Worm (Caenorhabditis elegans) whole organism, L4 larva: ENCODE results near the gene R07E4.3.
A peak's percentile ranks its signal among the peaks of the same experiment; 100 is the strongest.

Experiments used
- F26F4.8 ChIP-seq: fragments of 200-800 bp; sonication (Bioruptor generic); conservative IDR thresholded peaks from 2 replicates; pipeline ENCODE4 v1.3.6; 2022; ENCODE audit warnings: missing genetic modification characterization, missing compliant biosample characterization
- F37D6.2 ChIP-seq: sonication (generic microtip); optimal IDR thresholded peaks from 2 replicates; lab custom pipeline; 2016; ENCODE audit warnings: mild to moderate bottlenecking, missing genetic modification characterization, missing compliant biosample characterization
- F44E2.7 ChIP-seq: fragments of 200-800 bp; sonication (Bioruptor generic); IDR thresholded peaks from 2 replicates; pipeline ENCODE4 v2.1.2; 2022; ENCODE audit warnings: missing genetic modification characterization, missing compliant biosample characterization
- R02D3.7 ChIP-seq: fragments of 150-350 bp; sonication (generic microtip); optimal IDR thresholded peaks from 3 replicates; lab custom pipeline; 2014; ENCODE audit warnings: missing biosample characterization, missing genetic modification characterization
- T20F7.1 ChIP-seq: fragments of 200-800 bp; sonication (Bioruptor generic); optimal IDR thresholded peaks from 2 replicates; lab custom pipeline; 2018; ENCODE audit warnings: mild to moderate bottlenecking, missing genetic modification characterization, missing compliant biosample characterization
- T26A8.4 ChIP-seq: fragments of 200-800 bp; sonication (Bioruptor generic); IDR thresholded peaks from 2 replicates; pipeline ENCODE4 v1.3.6; 2022; ENCODE audit warnings: missing genetic modification characterization, missing compliant biosample characterization
- ama-1 ChIP-seq: fragments of 150-350 bp; optimal IDR thresholded peaks from 2 replicates; lab custom pipeline; 2014; ENCODE audit warnings: inconsistent platforms, mixed read lengths
- arid-1 ChIP-seq: fragments of 200-800 bp; sonication (Bioruptor generic); conservative IDR thresholded peaks from 2 replicates; pipeline ENCODE4 v1.3.6; 2022; ENCODE audit warnings: missing genetic modification reagents, missing genetic modification characterization, missing compliant biosample characterization
- ceh-20 ChIP-seq: fragments of 200-800 bp; sonication (Bioruptor generic); IDR thresholded peaks from 2 replicates; pipeline ENCODE4 v1.3.6; 2022; ENCODE audit warnings: missing genetic modification reagents, missing genetic modification characterization, missing compliant biosample characterization
- ceh-32 ChIP-seq: sonication (generic microtip); optimal IDR thresholded peaks from 2 replicates; lab custom pipeline; 2016; ENCODE audit warnings: mild to moderate bottlenecking, missing genetic modification characterization, missing compliant biosample characterization; ENCODE audit not compliant: poor library complexity
- ceh-62 ChIP-seq: sonication (generic microtip); optimal IDR thresholded peaks from 2 replicates; lab custom pipeline; 2017; ENCODE audit warnings: missing biosample characterization, missing genetic modification characterization
- ctbp-1 ChIP-seq: fragments of 200-800 bp; sonication (Bioruptor generic); IDR thresholded peaks from 2 replicates; pipeline ENCODE4 v1.3.6; 2022; ENCODE audit warnings: missing genetic modification reagents, missing genetic modification characterization, missing compliant biosample characterization
- daf-12 ChIP-seq: fragments of 150-350 bp; optimal IDR thresholded peaks from 2 replicates; lab custom pipeline; 2014; ENCODE audit warnings: missing biosample characterization, missing genetic modification reagents, missing genetic modification characterization
- dpl-1 ChIP-seq: fragments of 150-350 bp; optimal IDR thresholded peaks from 2 replicates; lab custom pipeline; 2014; ENCODE audit warnings: missing biosample characterization, missing genetic modification reagents, missing genetic modification characterization
- duxl-1 ChIP-seq: sonication (generic microtip); optimal IDR thresholded peaks from 2 replicates; lab custom pipeline; 2016; ENCODE audit warnings: mild to moderate bottlenecking, missing genetic modification characterization, moderate library complexity, missing compliant biosample characterization; ENCODE audit not compliant: poor library complexity
- fkh-10 ChIP-seq: fragments of 150-350 bp; optimal IDR thresholded peaks from 2 replicates; lab custom pipeline; 2014; ENCODE audit warnings: missing biosample characterization, missing genetic modification reagents, missing genetic modification characterization
- gei-8 ChIP-seq: fragments of 200-800 bp; sonication (Bioruptor generic); optimal IDR thresholded peaks from 2 replicates; lab custom pipeline; 2018; ENCODE audit warnings: mild to moderate bottlenecking, missing genetic modification characterization, missing compliant biosample characterization
- hif-1 ChIP-seq, 2 experiments: sonication (generic microtip); optimal IDR thresholded peaks; 2 replicates each; lab custom pipeline; 2016 to 2017; ENCODE audit warnings: missing compliant biosample characterization in 2 of 2, missing genetic modification characterization in 2 of 2, missing genetic modification reagents in 2 of 2, missing genotype in 2 of 2, mild to moderate bottlenecking in 1 of 2
- jun-1 ChIP-seq: fragments of 150-350 bp; optimal IDR thresholded peaks from 2 replicates; lab custom pipeline; 2014; ENCODE audit warnings: missing biosample characterization, missing genetic modification reagents, missing genetic modification characterization
- lin-29 ChIP-seq: fragments of 200-800 bp; sonication (Bioruptor generic); IDR thresholded peaks from 2 replicates; pipeline ENCODE4 v1.3.6; 2022; ENCODE audit warnings: missing genetic modification reagents, missing genetic modification characterization, missing compliant biosample characterization
- lir-3 ChIP-seq: sonication (generic microtip); optimal IDR thresholded peaks from 2 replicates; lab custom pipeline; 2016; ENCODE audit warnings: mild to moderate bottlenecking, missing genetic modification characterization, missing compliant biosample characterization
- lsy-2 ChIP-seq, 2 experiments: fragments of 150-350 bp in 1 of 2; sonication (generic microtip) in 1 of 2; optimal IDR thresholded peaks; 2 replicates each; lab custom pipeline; 2014 to 2017; ENCODE audit warnings: missing biosample characterization in 2 of 2, missing genetic modification characterization in 2 of 2
- mdt-29 ChIP-seq: fragments of 200-800 bp; sonication (Bioruptor generic); IDR thresholded peaks from 2 replicates; pipeline ENCODE4 v1.3.6; 2022; ENCODE audit warnings: missing genetic modification reagents, missing genetic modification characterization, missing compliant biosample characterization
- mes-2 ChIP-seq: sonication (generic microtip); optimal IDR thresholded peaks from 2 replicates; lab custom pipeline; 2016; ENCODE audit warnings: missing genotype, mild to moderate bottlenecking, missing genetic modification characterization, missing compliant biosample characterization; ENCODE audit not compliant: poor library complexity, severe bottlenecking
- mxl-2 ChIP-seq: fragments of 200-800 bp; sonication (Bioruptor generic); conservative IDR thresholded peaks from 2 replicates; pipeline ENCODE4 v1.3.6; 2022; ENCODE audit warnings: missing genetic modification reagents, missing genetic modification characterization, missing compliant biosample characterization
- nhr-102 ChIP-seq: sonication (generic microtip); optimal IDR thresholded peaks from 2 replicates; lab custom pipeline; 2016; ENCODE audit warnings: mild to moderate bottlenecking, missing genetic modification characterization, moderate library complexity, missing compliant biosample characterization
- nhr-25 ChIP-seq: sonication (generic microtip); optimal IDR thresholded peaks from 2 replicates; lab custom pipeline; 2017; ENCODE audit warnings: missing genetic modification characterization, mild to moderate bottlenecking, missing compliant biosample characterization, antibody characterized with exemption, moderate library complexity, borderline replicate concordance; ENCODE audit not compliant: insufficient read depth
- nhr-28 ChIP-seq: fragments of 150-350 bp; optimal IDR thresholded peaks from 2 replicates; lab custom pipeline; 2014; ENCODE audit warnings: missing biosample characterization, missing genetic modification characterization
- nhr-41 ChIP-seq: fragments of 200-800 bp; sonication (Bioruptor generic); IDR thresholded peaks from 2 replicates; pipeline ENCODE4 v1.3.6; 2022; ENCODE audit warnings: missing genetic modification reagents, missing genetic modification characterization, missing compliant biosample characterization
- nhr-42 ChIP-seq: fragments of 200-800 bp; sonication (Bioruptor generic); IDR thresholded peaks from 2 replicates; pipeline ENCODE4 v1.3.6; 2022; ENCODE audit warnings: missing genetic modification characterization, missing compliant biosample characterization
- nhr-6 ChIP-seq: fragments of 150-350 bp; optimal IDR thresholded peaks from 2 replicates; lab custom pipeline; 2014; ENCODE audit warnings: missing biosample characterization, missing genetic modification characterization
- nhr-76 ChIP-seq: fragments of 150-350 bp; optimal IDR thresholded peaks from 2 replicates; lab custom pipeline; 2014; ENCODE audit warnings: missing biosample characterization, missing genetic modification characterization
- pha-4 ChIP-seq, 2 experiments: fragments of 150-350 bp in 1 of 2; fragments of 200-800 bp in 1 of 2; sonication (Bioruptor generic) in 1 of 2; IDR thresholded peaks in 1 of 2; optimal IDR thresholded peaks in 1 of 2; 2 replicates each; pipeline versions ENCODE4 v1.3.6 to Lab custom; 2014 to 2022; ENCODE audit warnings: missing genetic modification characterization in 2 of 2, missing genetic modification reagents in 2 of 2, missing biosample characterization in 1 of 2, missing compliant biosample characterization in 1 of 2
- php-3 ChIP-seq: fragments of 200-800 bp; sonication (Bioruptor generic); IDR thresholded peaks from 2 replicates; pipeline ENCODE4 v1.3.6; 2022; ENCODE audit warnings: missing genetic modification reagents, missing genetic modification characterization, missing compliant biosample characterization
- pqm-1 ChIP-seq: sonication (generic microtip); optimal IDR thresholded peaks from 2 replicates; lab custom pipeline; 2017; ENCODE audit warnings: missing biosample characterization, missing genetic modification characterization
- rbr-2 ChIP-seq: sonication (generic microtip); optimal IDR thresholded peaks from 2 replicates; lab custom pipeline; 2016; ENCODE audit warnings: missing genotype, missing genetic modification characterization, missing compliant biosample characterization
- saeg-2 ChIP-seq: fragments of 200-800 bp; sonication (Bioruptor generic); IDR thresholded peaks from 2 replicates; pipeline ENCODE4 v1.3.6; 2022; ENCODE audit warnings: missing genetic modification reagents, missing genetic modification characterization, missing compliant biosample characterization
- sdz-12 ChIP-seq: fragments of 200-800 bp; sonication (Bioruptor generic); optimal IDR thresholded peaks from 2 replicates; lab custom pipeline; 2018; ENCODE audit warnings: mild to moderate bottlenecking, missing genetic modification characterization, missing compliant biosample characterization
- snpc-4 ChIP-seq: fragments of 150-350 bp; optimal IDR thresholded peaks from 2 replicates; lab custom pipeline; 2014; ENCODE audit warnings: missing biosample characterization, missing genetic modification characterization
- spr-1 ChIP-seq: sonication (generic microtip); optimal IDR thresholded peaks from 2 replicates; lab custom pipeline; 2016; ENCODE audit warnings: mild to moderate bottlenecking, missing genetic modification characterization, missing compliant biosample characterization
- unc-130 ChIP-seq: sonication (generic microtip); optimal IDR thresholded peaks from 2 replicates; lab custom pipeline; 2016; ENCODE audit warnings: missing genetic modification reagents, missing genetic modification characterization, missing compliant biosample characterization
- zfp-2 ChIP-seq: sonication (generic microtip); optimal IDR thresholded peaks from 2 replicates; lab custom pipeline; 2016; ENCODE audit warnings: mild to moderate bottlenecking, missing genetic modification characterization, missing compliant biosample characterization
- zfp-3 ChIP-seq: fragments of 200-800 bp; sonication (Bioruptor generic); conservative IDR thresholded peaks from 2 replicates; pipeline ENCODE4 v1.3.6; 2022; ENCODE audit warnings: missing genetic modification reagents, missing genetic modification characterization, missing compliant biosample characterization
- ztf-7 ChIP-seq: fragments of 150-350 bp; optimal IDR thresholded peaks from 2 replicates; lab custom pipeline; 2014; ENCODE audit warnings: missing biosample characterization, missing genetic modification characterization

R07E4.3 gene

DNA sequence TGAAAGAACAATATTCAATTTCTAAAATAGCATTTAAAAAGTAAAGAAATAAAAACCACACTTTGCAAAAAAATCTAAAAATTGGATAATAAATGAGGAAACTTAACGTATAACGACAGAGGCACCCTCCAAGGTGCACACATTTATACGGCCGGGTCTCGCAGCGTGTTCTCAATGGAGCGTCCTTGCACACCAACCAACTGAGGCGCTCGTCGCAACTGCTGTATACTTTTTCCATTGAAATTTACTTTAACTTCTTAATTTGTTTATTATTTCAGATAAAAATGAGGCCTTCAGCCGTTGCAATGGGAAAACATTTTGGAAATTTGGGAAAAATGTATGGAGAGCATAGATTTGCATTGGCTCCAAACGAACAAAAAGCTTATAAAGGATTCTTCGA lies at the start of gene R07E4.3, which contains the start of gene R07E4.5 (continued):
- TF ChIP-seq snpc-4 (tag; lab: Kevin White, UChicago) (no peak), rbr-2 (tag; lab: Kevin White, UChicago) (peak; percentile 63), unc-130 (GFP tag; lab: Kevin White, UChicago) (no peak), lsy-2 (tag; optimal IDR thresholded peaks at IDR 0.05; lab: Kevin White, UChicago) (peak in 1 of 2 experiments; percentile 83), ama-1 (lab: Kevin White, UChicago) (no peak), ztf-7 (tag; lab: Kevin White, UChicago) (no peak), mxl-2 (GFP tag; lab: Robert Waterston, UW) (no peak), nhr-41 (GFP tag; lab: Robert Waterston, UW) (no peak), saeg-2 (GFP tag; lab: Robert Waterston, UW) (no peak), zfp-2 (tag; lab: Kevin White, UChicago) (no peak), ceh-62 (tag; lab: Kevin White, UChicago) (no peak), ceh-32 (no peak), jun-1 (tag; lab: Kevin White, UChicago) (no peak), fkh-10 (GFP tag; lab: Kevin White, UChicago) (no peak), gei-8 (GFP tag; lab: Kevin White, UChicago) (no peak), mes-2 (tag; lab: Kevin White, UChicago) (no peak), hif-1 (tag; optimal IDR thresholded peaks at IDR 0.05; lab: Kevin White, UChicago) (peak in 1 of 2 experiments; percentile 22), lin-29 (GFP tag; lab: Robert Waterston, UW) (no peak), lir-3 (tag; lab: Kevin White, UChicago) (no peak), nhr-6 (peak; percentile 58), sdz-12 (GFP tag; lab: Kevin White, UChicago) (no peak), T26A8.4 (GFP tag; lab: Robert Waterston, UW) (no peak), nhr-25 (no peak), ceh-20 (GFP tag; lab: Robert Waterston, UW) (no peak), mdt-29 (GFP tag; lab: Robert Waterston, UW) (no peak), nhr-28 (tag; lab: Kevin White, UChicago) (peak; percentile 57), dpl-1 (GFP tag; lab: Kevin White, UChicago) (peak; percentile 65), F26F4.8 (GFP tag; lab: Robert Waterston, UW) (no peak), F37D6.2 (tag; lab: Kevin White, UChicago) (no peak), ctbp-1 (GFP tag; lab: Robert Waterston, UW) (no peak), php-3 (GFP tag; lab: Robert Waterston, UW) (no peak), nhr-102 (tag; lab: Kevin White, UChicago) (no peak), pqm-1 (tag; lab: Kevin White, UChicago) (no peak), pha-4 (GFP tag; IDR thresholded peaks at IDR 0.05; lab: Robert Waterston, UW) (no peak), pha-4 (tag; optimal IDR thresholded peaks at IDR 0.05; lab: Kevin White, UChicago) (no peak), nhr-42 (GFP tag; lab: Robert Waterston, UW) (no peak), spr-1 (tag; lab: Kevin White, UChicago) (no peak), daf-12 (tag; lab: Kevin White, UChicago) (no peak), zfp-3 (GFP tag; lab: Robert Waterston, UW) (no peak), F44E2.7 (no peak), nhr-76 (tag; lab: Kevin White, UChicago) (no peak), arid-1 (GFP tag; lab: Robert Waterston, UW) (no peak), R02D3.7 (no peak), duxl-1 (tag; lab: Kevin White, UChicago) (no peak), T20F7.1 (GFP tag; lab: Kevin White, UChicago) (no peak)
